Fruit fly (Drosophila melanogaster): Measurements from ENCODE around the gene CG9257.

CG9257 gene

DNA sequence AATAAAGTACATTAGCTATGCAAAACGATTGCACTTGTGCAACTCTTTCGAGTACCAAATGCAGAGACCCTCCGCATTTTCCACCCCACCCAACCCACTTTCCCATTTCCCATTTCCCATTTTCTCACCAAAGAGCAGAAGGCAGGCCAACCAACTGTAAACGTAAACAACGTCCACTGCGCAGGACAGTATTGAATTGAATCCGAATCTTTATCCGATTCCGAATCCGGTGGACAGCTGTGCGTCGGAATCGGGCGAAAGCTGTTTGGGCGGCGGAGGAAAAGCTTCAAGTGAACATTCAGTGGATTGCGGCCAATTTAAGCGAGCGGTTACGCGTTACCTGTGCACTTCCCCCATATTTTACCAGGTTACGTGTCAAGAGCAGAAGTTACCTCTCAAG is 27.4 kb upstream of the CG9257 start, which contains the start of gene tadr:
Gene tadr, plus strand, starts transcription at position 301 of the 400 bp plus-strand sequence.
- TF ChIP-seq CG11247 (GFP tag; IDR thresholded peaks at IDR 0.05): no peak
- peak; percentile 12 for TF ChIP-seq Hmr (GFP tag; optimal IDR thresholded peaks at IDR 0.05)
- no peak for TF ChIP-seq scrt (GFP tag; optimal IDR thresholded peaks at IDR 0.05)
- TF ChIP-seq crp (GFP tag; optimal IDR thresholded peaks at IDR 0.05): peak in 1 of 2 experiments; percentile 22
- TF ChIP-seq Vsx1 (GFP tag; optimal IDR thresholded peaks at IDR 0.05): no peak
- 0 out of 2 replicates have a peak, but pooled peaks have one; percentile 30 for TF ChIP-seq Bgb (GFP tag; IDR thresholded peaks at IDR 0.05; ENCODE audit: partially characterized antibody)
- peak; percentile 79 for TF ChIP-seq ewg (GFP tag; optimal IDR thresholded peaks at IDR 0.05)
- peak; percentile 6 for TF ChIP-seq pzg (GFP tag; optimal IDR thresholded peaks at IDR 0.05)
- no peak for TF ChIP-seq z (GFP tag; IDR thresholded peaks at IDR 0.05)
- TF ChIP-seq Hr51 (GFP tag; optimal IDR thresholded peaks at IDR 0.05): peak in 1 of 2 experiments; percentile 35
- TF ChIP-seq Jarid2 (GFP tag; optimal IDR thresholded peaks at IDR 0.05): peak; percentile 11
- TF ChIP-seq Deaf1 (tag; optimal IDR thresholded peaks at IDR 0.05): peak; percentile 49
- 0 out of 4 replicates have a peak, but pooled peaks have one; percentile 20 for TF ChIP-seq chinmo (GFP tag; IDR thresholded peaks at IDR 0.05; ENCODE audit: partially characterized antibody)

- peak; percentile 68 for TF ChIP-seq CG8388 (GFP tag; optimal IDR thresholded peaks at IDR 0.05)
- TF ChIP-seq CG15073 (GFP tag; optimal IDR thresholded peaks at IDR 0.05): peak; percentile 95
- no peak for TF ChIP-seq tin (GFP tag; optimal IDR thresholded peaks at IDR 0.05)
- TF ChIP-seq Elba2 (GFP tag; optimal IDR thresholded peaks at IDR 0.05): no peak
- 0 out of 3 replicates have a peak, but pooled peaks have one; percentile 18 for TF ChIP-seq CG11456 (GFP tag; IDR thresholded peaks at IDR 0.05)
Observed at dm6 chr2L:21077849-21078248, 24.7 kb upstream of the CG9257 start.

DNA sequence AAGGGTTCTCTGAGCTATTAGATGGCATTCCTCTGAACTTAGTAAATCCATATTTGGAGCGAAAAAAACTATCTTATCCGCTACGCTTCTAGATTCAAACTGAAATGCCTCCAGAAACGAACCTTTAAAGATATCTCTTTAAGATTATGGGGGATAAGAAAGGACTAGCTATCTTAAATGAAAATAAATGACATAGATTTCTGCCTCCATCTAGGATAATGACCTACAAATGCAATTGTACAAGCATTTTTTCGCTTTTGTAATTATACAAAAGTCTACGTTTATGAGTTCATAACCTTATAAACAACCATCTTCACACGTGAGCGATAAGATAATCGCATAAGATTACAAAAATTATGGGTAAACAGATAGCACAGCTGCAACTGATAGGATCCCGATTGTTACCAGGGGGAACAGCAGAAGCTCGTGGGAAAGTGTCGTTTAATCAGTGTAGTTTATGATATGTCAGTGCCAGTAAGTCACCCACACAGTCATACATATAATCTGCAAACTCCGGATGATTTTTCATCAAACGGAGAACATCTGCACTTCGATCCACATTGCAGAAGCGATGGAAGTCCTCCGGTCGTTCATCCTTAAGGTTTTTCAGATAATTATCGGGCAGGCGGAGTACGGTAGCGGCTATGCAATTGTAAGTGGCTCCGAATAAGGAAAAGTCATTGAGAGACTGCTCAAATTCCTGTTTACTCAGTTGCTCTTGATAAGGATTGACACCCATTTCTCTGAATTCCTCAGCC is 19.9 kb upstream of the CG9257 start, which contains the start of gene CG33511:
Gene CG33511, minus strand, starts transcription at position 51 of the 758 bp plus-strand sequence.
- TF ChIP-seq ind (GFP tag; optimal IDR thresholded peaks at IDR 0.05) (no peak), emc (GFP tag; optimal IDR thresholded peaks at IDR 0.05) (no peak), Ets65A (GFP tag) (peak; percentile 55), Rfx (GFP tag; IDR thresholded peaks at IDR 0.05) (no peak), ranshi (GFP tag; IDR thresholded peaks at IDR 0.05) (no peak), CG15479 (GFP tag; optimal IDR thresholded peaks at IDR 0.05) (peak; percentile 85), jumu (GFP tag; optimal IDR thresholded peaks at IDR 0.05) (no peak)

- no peak for TF ChIP-seq CG12071 (GFP tag; optimal IDR thresholded peaks at IDR 0.05)
- no peak for TF ChIP-seq NC2β (GFP tag; optimal IDR thresholded peaks at IDR 0.05)
- TF ChIP-seq exex (tag; optimal IDR thresholded peaks at IDR 0.05): peak; percentile 5
Observed at dm6 chr2L:21084268-21084667, 18.3 kb upstream of the CG9257 start, which contains the start of gene CG33510. Gene CG33510 (minus strand): TSS chr2L:21084326.

DNA sequence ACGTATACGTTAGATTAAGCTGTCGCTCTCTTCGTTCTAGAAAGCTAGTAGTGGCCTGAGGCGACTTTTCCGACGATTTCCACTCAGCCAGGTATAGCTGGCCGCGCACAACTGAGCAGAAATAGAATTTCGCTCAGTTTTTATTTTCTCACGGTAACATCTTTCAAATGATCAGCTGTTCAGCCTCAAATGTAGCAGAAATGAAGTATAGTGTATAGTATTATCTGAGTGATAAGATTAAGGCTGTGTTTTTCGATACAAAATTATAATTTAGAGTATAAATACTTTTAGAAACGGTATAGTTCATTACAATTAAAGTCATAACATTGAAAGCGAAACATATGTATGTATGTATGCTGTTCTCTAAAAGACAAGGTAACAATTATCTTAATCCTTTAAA is 16.1 kb upstream of the CG9257 start, which contains the start of gene CG33509:
Gene CG33509, minus strand, starts transcription at position 101 of the 400 bp plus-strand sequence.
- TF ChIP-seq z (GFP tag; IDR thresholded peaks at IDR 0.05): peak; percentile 83
- no peak for TF ChIP-seq CG8944 (GFP tag; optimal IDR thresholded peaks at IDR 0.05)
- TF ChIP-seq CG9437 (GFP tag; optimal IDR thresholded peaks at IDR 0.05): peak; percentile 24

Data from whole organism, embryonic.